Worm (Caenorhabditis elegans) whole organism, young adult: Measurements from ENCODE around the gene R07B7.10.

Experiments used
- B0019.2 ChIP-seq: fragments of 200-800 bp; sonication (Bioruptor generic); conservative IDR thresholded peaks from 2 replicates; pipeline ENCODE4 v1.3.6; 2022; ENCODE audit warnings: missing genetic modification reagents, missing genetic modification characterization, missing compliant biosample characterization
- B0261.1 ChIP-seq: sonication (generic microtip); optimal IDR thresholded peaks from 2 replicates; lab custom pipeline; 2016; ENCODE audit warnings: mild to moderate bottlenecking, missing genetic modification characterization, moderate library complexity, missing compliant biosample characterization
- D2030.7 ChIP-seq: fragments of 200-800 bp; sonication (Bioruptor generic); IDR thresholded peaks from 2 replicates; pipeline ENCODE4 v1.3.6; 2022; ENCODE audit warnings: missing genetic modification reagents, missing genetic modification characterization, missing compliant biosample characterization
- F37B4.10 ChIP-seq: fragments of 200-800 bp; sonication (Bioruptor generic); IDR thresholded peaks from 2 replicates; pipeline ENCODE4 v1.3.6; 2022; ENCODE audit warnings: missing genetic modification characterization, missing compliant biosample characterization
- F52B5.7 ChIP-seq: sonication (generic microtip); optimal IDR thresholded peaks from 2 replicates; lab custom pipeline; 2016; ENCODE audit warnings: mild to moderate bottlenecking, missing genetic modification characterization, missing compliant biosample characterization
- F57A8.1 ChIP-seq: fragments of 200-800 bp; sonication (Bioruptor generic); optimal IDR thresholded peaks from 2 replicates; lab custom pipeline; 2018; ENCODE audit warnings: mild to moderate bottlenecking, missing genetic modification characterization, moderate library complexity, missing compliant biosample characterization
- K11D2.4 ChIP-seq: fragments of 200-800 bp; sonication (Bioruptor generic); IDR thresholded peaks from 2 replicates; pipeline ENCODE4 v1.3.6; 2022; ENCODE audit warnings: missing genetic modification reagents, missing genetic modification characterization, missing compliant biosample characterization
- T07F8.4 ChIP-seq: sonication (generic microtip); optimal IDR thresholded peaks from 2 replicates; lab custom pipeline; 2016; ENCODE audit warnings: mild to moderate bottlenecking, missing genetic modification characterization, moderate library complexity, missing compliant biosample characterization
- Y53G8AR.9 ChIP-seq: fragments of 200-800 bp; sonication (Bioruptor generic); conservative IDR thresholded peaks from 2 replicates; pipeline ENCODE4 v1.3.6; 2022; ENCODE audit warnings: missing genetic modification reagents, missing genetic modification characterization, missing compliant biosample characterization
- Y56A3A.18 ChIP-seq: fragments of 200-800 bp; sonication (Bioruptor generic); IDR thresholded peaks from 2 replicates; pipeline ENCODE4 v1.3.6; 2022; ENCODE audit warnings: missing genetic modification reagents, missing genetic modification characterization, missing compliant biosample characterization
- Y67H2A.10 ChIP-seq: fragments of 200-800 bp; sonication (Bioruptor generic); conservative IDR thresholded peaks from 2 replicates; pipeline ENCODE4 v1.3.6; 2022; ENCODE audit warnings: missing genetic modification reagents, missing genetic modification characterization, missing compliant biosample characterization
- akir-1 ChIP-seq: fragments of 200-800 bp; sonication (Bioruptor generic); optimal IDR thresholded peaks from 2 replicates; lab custom pipeline; 2018; ENCODE audit warnings: mild to moderate bottlenecking, missing genetic modification characterization, moderate library complexity, missing compliant biosample characterization
- aptf-3 ChIP-seq: fragments of 200-800 bp; sonication (Bioruptor generic); IDR thresholded peaks from 2 replicates; pipeline ENCODE4 v1.3.6; 2022; ENCODE audit warnings: missing genetic modification characterization, missing compliant biosample characterization
- athp-1 ChIP-seq: sonication (generic microtip); optimal IDR thresholded peaks from 2 replicates; lab custom pipeline; 2017; ENCODE audit warnings: mild to moderate bottlenecking, missing genetic modification characterization, missing compliant biosample characterization
- attf-6 ChIP-seq: fragments of 200-800 bp; sonication (Bioruptor generic); IDR thresholded peaks from 2 replicates; pipeline ENCODE4 v1.3.6; 2022; ENCODE audit warnings: missing genetic modification reagents, missing genetic modification characterization, missing compliant biosample characterization
- ccch-3 ChIP-seq: fragments of 200-800 bp; sonication (Bioruptor generic); optimal IDR thresholded peaks from 2 replicates; lab custom pipeline; 2018; ENCODE audit warnings: mild to moderate bottlenecking, missing genetic modification characterization, missing compliant biosample characterization
- cebp-1 ChIP-seq, 2 experiments: fragments of 200-800 bp in 1 of 2; sonication (Bioruptor generic) in 1 of 2; sonication (generic microtip) in 1 of 2; IDR thresholded peaks in 1 of 2; optimal IDR thresholded peaks in 1 of 2; 2 replicates each; pipeline versions ENCODE4 v1.3.6 to Lab custom; 2017 to 2022; ENCODE audit warnings: missing compliant biosample characterization in 2 of 2, missing genetic modification characterization in 2 of 2, mild to moderate bottlenecking in 1 of 2, missing genetic modification reagents in 1 of 2, moderate library complexity in 1 of 2
- cebp-2 ChIP-seq: fragments of 200-800 bp; sonication (Bioruptor generic); IDR thresholded peaks from 2 replicates; pipeline ENCODE4 v1.3.6; 2022; ENCODE audit warnings: missing genetic modification characterization, missing compliant biosample characterization
- ceh-40 ChIP-seq: fragments of 200-800 bp; sonication (Bioruptor generic); IDR thresholded peaks from 2 replicates; pipeline ENCODE4 v1.3.6; 2022; ENCODE audit warnings: missing genetic modification characterization, missing compliant biosample characterization
- die-1 ChIP-seq: sonication (generic microtip); optimal IDR thresholded peaks from 2 replicates; lab custom pipeline; 2016; ENCODE audit warnings: missing genotype, mild to moderate bottlenecking, missing genetic modification characterization, missing compliant biosample characterization
- ets-4 ChIP-seq: fragments of 200-800 bp; sonication (Bioruptor generic); optimal IDR thresholded peaks from 2 replicates; lab custom pipeline; 2018; ENCODE audit warnings: mild to moderate bottlenecking, missing genetic modification characterization, missing compliant biosample characterization
- fkh-3 ChIP-seq: sonication (generic microtip); optimal IDR thresholded peaks from 2 replicates; lab custom pipeline; 2016; ENCODE audit warnings: mild to moderate bottlenecking, missing genetic modification characterization, missing compliant biosample characterization
- lag-1 ChIP-seq: fragments of 200-800 bp; sonication (Bioruptor generic); IDR thresholded peaks from 2 replicates; pipeline ENCODE4 v1.3.6; 2022; ENCODE audit warnings: missing genetic modification reagents, missing genetic modification characterization, missing compliant biosample characterization
- lin-40 ChIP-seq: sonication (generic microtip); optimal IDR thresholded peaks from 2 replicates; lab custom pipeline; 2016; ENCODE audit warnings: missing genetic modification characterization, mild to moderate bottlenecking, missing compliant biosample characterization, missing genotype, missing genetic modification reagents
- madf-3 ChIP-seq: fragments of 200-800 bp; sonication (Bioruptor generic); IDR thresholded peaks from 2 replicates; pipeline ENCODE4 v1.3.6; 2022; ENCODE audit warnings: missing genetic modification reagents, missing genetic modification characterization, missing compliant biosample characterization
- madf-6 ChIP-seq: fragments of 200-800 bp; sonication (Bioruptor generic); IDR thresholded peaks from 2 replicates; pipeline ENCODE4 v1.3.6; 2022; ENCODE audit warnings: missing genetic modification reagents, missing genetic modification characterization, missing compliant biosample characterization
- mcd-1 ChIP-seq: fragments of 200-800 bp; sonication (Bioruptor generic); IDR thresholded peaks from 2 replicates; pipeline ENCODE4 v1.3.6; 2022; ENCODE audit warnings: missing genetic modification reagents, missing genetic modification characterization, missing compliant biosample characterization
- mel-28 ChIP-seq: sonication (generic microtip); optimal IDR thresholded peaks from 2 replicates; lab custom pipeline; 2016; ENCODE audit warnings: borderline replicate concordance, mild to moderate bottlenecking, missing genetic modification characterization, missing compliant biosample characterization
- mes-4 ChIP-seq: sonication (generic microtip); optimal IDR thresholded peaks from 2 replicates; lab custom pipeline; 2016; ENCODE audit warnings: missing genotype, missing genetic modification characterization, missing compliant biosample characterization
- nhr-179 ChIP-seq: sonication (generic microtip); optimal IDR thresholded peaks from 2 replicates; lab custom pipeline; 2016; ENCODE audit warnings: mild to moderate bottlenecking, missing genetic modification characterization, missing compliant biosample characterization
- sdz-38 ChIP-seq: sonication (generic microtip); optimal IDR thresholded peaks from 2 replicates; lab custom pipeline; 2016; ENCODE audit warnings: missing genotype, missing genetic modification characterization, missing compliant biosample characterization
- tbp1 ChIP-seq: fragments of 200-800 bp; sonication (Bioruptor generic); optimal IDR thresholded peaks from 2 replicates; lab custom pipeline; 2018; ENCODE audit warnings: mild to moderate bottlenecking, missing genetic modification characterization, missing compliant biosample characterization
- tbx-9 ChIP-seq: sonication (generic microtip); optimal IDR thresholded peaks from 2 replicates; lab custom pipeline; 2016; ENCODE audit warnings: borderline replicate concordance, missing genetic modification characterization, inconsistent platforms, missing compliant biosample characterization
- xnd-1 ChIP-seq: sonication (generic microtip); optimal IDR thresholded peaks from 2 replicates; lab custom pipeline; 2016; ENCODE audit warnings: missing genotype, missing genetic modification reagents, missing genetic modification characterization, missing compliant biosample characterization
- ztf-22 ChIP-seq: fragments of 200-800 bp; sonication (Bioruptor generic); optimal IDR thresholded peaks from 2 replicates; lab custom pipeline; 2018; ENCODE audit warnings: mild to moderate bottlenecking, missing genetic modification characterization, moderate library complexity, missing compliant biosample characterization
- ztf-26 ChIP-seq: sonication (generic microtip); optimal IDR thresholded peaks from 2 replicates; lab custom pipeline; 2017; ENCODE audit warnings: missing genetic modification characterization, missing compliant biosample characterization
- ztf-3 ChIP-seq: fragments of 200-800 bp; sonication (Bioruptor generic); optimal IDR thresholded peaks from 2 replicates; lab custom pipeline; 2018; ENCODE audit warnings: mild to moderate bottlenecking, missing genetic modification characterization, missing compliant biosample characterization

R07B7.10 gene

DNA sequence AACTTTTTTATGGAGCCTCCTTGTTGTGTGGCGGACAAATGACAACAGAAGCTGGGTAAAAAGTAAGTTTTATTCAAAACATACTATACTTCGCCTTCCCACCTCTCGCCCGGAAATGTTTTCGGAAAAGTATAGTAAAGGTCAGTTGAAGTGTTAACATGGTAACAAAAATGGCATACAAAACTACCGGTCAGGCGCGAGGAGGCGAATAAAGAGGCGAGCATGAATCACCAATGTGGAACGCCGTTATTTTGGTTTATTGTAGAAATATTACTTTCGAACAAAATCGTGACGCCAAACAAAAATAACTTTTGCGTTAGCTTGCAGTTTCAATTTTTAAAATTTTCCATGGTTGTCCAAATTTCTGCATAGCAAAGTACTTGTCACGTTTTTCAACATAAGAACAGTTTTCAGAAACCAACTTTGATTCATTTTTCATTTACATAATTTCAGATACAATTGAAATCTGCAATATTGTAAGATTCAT is 34.6 kb downstream of the R07B7.10 start, which contains the start of gene C13C4.8:
Gene C13C4.8, plus strand, starts transcription at position 437 of the 487 bp plus-strand sequence.
- TF ChIP-seq aptf-3 (GFP tag; lab: Robert Waterston, UW) (no peak), cebp-1 (GFP tag; IDR thresholded peaks at IDR 0.05; lab: Robert Waterston, UW) (no peak), cebp-1 (tag; optimal IDR thresholded peaks at IDR 0.05; lab: Kevin White, UChicago) (no peak), mel-28 (tag; lab: Kevin White, UChicago) (no peak), Y67H2A.10 (GFP tag; lab: Robert Waterston, UW) (no peak), F37B4.10 (GFP tag; lab: Robert Waterston, UW) (no peak), ztf-26 (tag; lab: Kevin White, UChicago) (no peak), nhr-179 (no peak), die-1 (tag; lab: Kevin White, UChicago) (no peak), athp-1 (tag; lab: Kevin White, UChicago) (no peak), Y56A3A.18 (GFP tag; lab: Robert Waterston, UW) (no peak), ztf-22 (GFP tag; lab: Kevin White, UChicago) (no peak), ceh-40 (GFP tag; lab: Robert Waterston, UW) (no peak), attf-6 (GFP tag; lab: Robert Waterston, UW) (no peak), ets-4 (no peak), madf-6 (GFP tag; lab: Robert Waterston, UW) (no peak), lin-40 (tag; lab: Kevin White, UChicago) (no peak), D2030.7 (GFP tag; lab: Robert Waterston, UW) (no peak), sdz-38 (no peak), tbp1 (no peak), B0261.1 (tag; lab: Kevin White, UChicago) (no peak)

DNA sequence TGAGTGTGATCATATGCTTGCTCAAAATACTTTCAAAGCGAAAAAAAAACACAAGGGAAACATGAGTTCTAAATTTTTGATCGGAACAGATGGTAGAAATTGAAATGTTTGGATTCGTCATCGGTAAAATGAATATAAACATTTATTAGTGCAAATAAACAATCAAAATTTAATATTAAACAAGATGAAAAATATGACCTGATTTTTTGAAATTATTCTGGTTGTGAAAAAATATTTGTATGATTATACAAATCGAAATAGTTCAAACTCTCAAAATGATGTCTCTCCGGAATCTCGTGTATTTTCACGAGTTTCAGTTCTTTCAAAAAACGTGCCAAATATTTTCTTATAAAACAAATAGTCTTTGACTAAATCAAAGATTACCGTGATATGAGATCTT is 37.4 kb downstream of the R07B7.10 start, which contains the start of gene C13C4.7:
Gene C13C4.7, minus strand, starts transcription at position 101 of the 400 bp plus-strand sequence.
- TF ChIP-seq madf-3 (no peak), mel-28 (tag; lab: Kevin White, UChicago) (no peak), Y53G8AR.9 (GFP tag; lab: Robert Waterston, UW) (no peak), K11D2.4 (GFP tag; lab: Robert Waterston, UW) (no peak), lag-1 (GFP tag; lab: Robert Waterston, UW) (no peak), F57A8.1 (GFP tag; lab: Kevin White, UChicago) (no peak), athp-1 (tag; lab: Kevin White, UChicago) (no peak), F37B4.10 (GFP tag; lab: Robert Waterston, UW) (no peak), mes-4 (no peak), xnd-1 (tag; lab: Kevin White, UChicago) (no peak)

DNA sequence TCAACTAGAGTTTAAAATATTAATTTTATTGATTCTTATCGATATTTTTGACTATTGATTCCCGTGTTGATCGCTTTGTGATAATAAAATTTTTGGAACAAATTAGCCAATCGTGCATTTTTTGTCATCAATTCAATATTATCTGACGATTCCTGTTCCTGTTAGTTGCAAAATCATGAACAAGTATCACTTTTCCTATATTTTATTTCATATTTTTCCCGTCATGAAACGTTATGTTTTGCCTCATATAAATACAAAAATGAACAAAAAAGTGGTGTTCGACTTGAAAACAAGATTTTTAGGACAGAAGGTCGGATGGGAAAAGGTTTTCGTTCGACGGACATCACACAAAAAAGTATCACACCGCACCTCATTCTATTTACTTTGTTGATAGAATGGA is 38.3 kb downstream of the R07B7.10 start, which contains the start of gene C13C4.6:
Gene C13C4.6, plus strand, starts transcription at position 301 of the 400 bp plus-strand sequence.
- TF ChIP-seq F52B5.7 (tag; lab: Kevin White, UChicago) (no peak), ceh-40 (GFP tag; lab: Robert Waterston, UW) (no peak), aptf-3 (GFP tag; lab: Robert Waterston, UW) (no peak), cebp-2 (GFP tag; lab: Robert Waterston, UW) (no peak), akir-1 (GFP tag; lab: Kevin White, UChicago) (no peak), fkh-3 (tag; lab: Kevin White, UChicago) (no peak), ztf-3 (GFP tag; lab: Kevin White, UChicago) (no peak), ccch-3 (GFP tag; lab: Kevin White, UChicago) (no peak), lin-40 (tag; lab: Kevin White, UChicago) (no peak), B0019.2 (no peak), T07F8.4 (no peak), tbx-9 (tag; lab: Kevin White, UChicago) (no peak), mcd-1 (GFP tag; lab: Robert Waterston, UW) (no peak), Y67H2A.10 (GFP tag; lab: Robert Waterston, UW) (no peak)
